Worm (Caenorhabditis elegans): Measurements from ENCODE around the gene F36F12.1.

The F36F12.1 gene

ce11 chrV:2135323-2135722 is 32.3 kb upstream of the F36F12.1 start:
- TF ChIP-seq med-1 (GFP tag; optimal IDR thresholded peaks at IDR 0.05; ENCODE audit: insufficient read depth) (no peak), ztf-29 (GFP tag; IDR thresholded peaks at IDR 0.05) (no peak), cog-1 (tag; optimal IDR thresholded peaks at IDR 0.05) (no peak)

ce11 chrV:2134340-2134739 is 31.3 kb upstream of the F36F12.1 start:
- TF ChIP-seq ref-1 (GFP tag; conservative IDR thresholded peaks at IDR 0.05), result no peak
- no peak for TF ChIP-seq ztf-23 (GFP tag; IDR thresholded peaks at IDR 0.05)
- no peak for TF ChIP-seq tab-1 (GFP tag; IDR thresholded peaks at IDR 0.05)
- no peak for TF ChIP-seq klf-2 (GFP tag; conservative IDR thresholded peaks at IDR 0.05)
- TF ChIP-seq T22C8.4 (GFP tag; IDR thresholded peaks at IDR 0.05), result no peak
- TF ChIP-seq cog-1 (tag; optimal IDR thresholded peaks at IDR 0.05), result no peak
- TF ChIP-seq ztf-29 (GFP tag; IDR thresholded peaks at IDR 0.05), result no peak
- TF ChIP-seq flt-1 (GFP tag; IDR thresholded peaks at IDR 0.05), result no peak
- no peak for TF ChIP-seq med-1 (GFP tag; optimal IDR thresholded peaks at IDR 0.05; ENCODE audit: insufficient read depth)

- no peak for TF ChIP-seq ztf-23 (GFP tag; IDR thresholded peaks at IDR 0.05)
- no peak for TF ChIP-seq ztf-29 (GFP tag; IDR thresholded peaks at IDR 0.05)
- no peak for TF ChIP-seq cog-1 (tag; optimal IDR thresholded peaks at IDR 0.05)
- TF ChIP-seq klf-2 (GFP tag; conservative IDR thresholded peaks at IDR 0.05), result no peak
- TF ChIP-seq med-1 (GFP tag; optimal IDR thresholded peaks at IDR 0.05; ENCODE audit: insufficient read depth), result no peak
- no peak for TF ChIP-seq ref-1 (GFP tag; conservative IDR thresholded peaks at IDR 0.05)
- TF ChIP-seq flt-1 (GFP tag; IDR thresholded peaks at IDR 0.05), result no peak
- no peak for TF ChIP-seq tab-1 (GFP tag; IDR thresholded peaks at IDR 0.05)
- no peak for TF ChIP-seq T22C8.4 (GFP tag; IDR thresholded peaks at IDR 0.05)
Observed at ce11 chrV:2133512-2133911, 30.5 kb upstream of the F36F12.1 start.

ce11 chrV:2132675-2133074 is 29.7 kb upstream of the F36F12.1 start:
- TF ChIP-seq tab-1 (GFP tag; IDR thresholded peaks at IDR 0.05) (no peak), ref-1 (GFP tag; conservative IDR thresholded peaks at IDR 0.05) (no peak), klf-2 (GFP tag; conservative IDR thresholded peaks at IDR 0.05) (no peak), med-1 (GFP tag; optimal IDR thresholded peaks at IDR 0.05; ENCODE audit: insufficient read depth) (no peak), flt-1 (GFP tag; IDR thresholded peaks at IDR 0.05) (no peak), cog-1 (tag; optimal IDR thresholded peaks at IDR 0.05) (no peak), T22C8.4 (GFP tag; IDR thresholded peaks at IDR 0.05) (no peak), ztf-29 (GFP tag; IDR thresholded peaks at IDR 0.05) (no peak), ztf-23 (GFP tag; IDR thresholded peaks at IDR 0.05) (0 out of 2 replicates have a peak, but pooled peaks have one; percentile 17)

DNA sequence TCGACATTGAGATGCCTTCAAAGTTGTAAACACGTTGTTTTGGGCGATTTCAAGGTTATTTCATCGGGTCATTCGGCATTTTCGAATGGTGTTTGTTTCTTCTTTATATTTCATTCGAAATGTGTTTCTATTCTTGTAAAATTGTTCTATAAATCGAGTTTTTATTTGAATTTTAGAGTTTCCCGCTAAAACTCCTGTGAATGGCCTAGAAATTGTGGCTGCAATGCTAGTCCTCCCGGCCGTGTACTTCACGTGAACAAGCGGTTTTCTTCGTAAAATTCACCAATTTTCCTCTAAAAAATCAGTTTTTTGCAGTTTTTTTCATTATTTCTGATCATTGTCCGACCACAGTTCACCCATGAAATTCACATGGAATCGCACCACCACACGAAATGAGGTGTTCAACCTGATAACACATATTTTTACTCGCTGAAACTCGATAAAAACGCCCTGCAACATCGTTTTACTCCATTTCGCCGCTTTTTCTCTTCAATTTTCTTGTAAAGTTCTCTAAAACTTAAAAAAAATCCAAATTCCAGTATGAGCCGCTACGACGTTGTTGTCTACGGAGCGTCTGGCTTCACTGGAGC is 24.1 kb upstream of the F36F12.1 start, which contains the start of gene ldp-1:
Gene ldp-1 (plus strand): TSS at position 540 of the 590 bp plus-strand sequence.
- peak; percentile 22; the same call in 1 of the 2 replicates for TF ChIP-seq flt-1 (GFP tag; IDR thresholded peaks at IDR 0.05)
- TF ChIP-seq tab-1 (GFP tag; IDR thresholded peaks at IDR 0.05), result no peak
- TF ChIP-seq T22C8.4 (GFP tag; IDR thresholded peaks at IDR 0.05), result 0 out of 2 replicates have a peak, but pooled peaks have one; percentile 3
- peak; percentile 49 for TF ChIP-seq cog-1 (tag; optimal IDR thresholded peaks at IDR 0.05)

DNA sequence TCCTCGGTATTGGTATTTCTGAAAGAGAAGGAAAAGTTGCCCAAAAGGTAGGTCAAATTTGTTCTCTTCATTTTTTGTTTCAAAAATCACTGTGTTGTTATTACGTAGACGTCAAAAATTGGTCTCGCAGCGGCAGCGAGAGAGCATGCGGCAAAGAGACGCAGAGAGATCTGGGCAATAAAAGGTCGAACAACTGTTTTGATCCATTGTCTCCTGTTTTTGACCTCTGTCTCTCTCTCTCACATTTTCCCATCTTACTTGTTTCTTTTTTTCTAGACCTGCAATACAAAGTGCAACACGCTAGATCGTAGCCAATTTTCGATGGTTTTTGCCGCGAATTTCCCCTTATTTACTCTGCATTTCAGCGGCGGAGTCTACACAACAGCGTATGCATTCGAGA is 23.5 kb upstream of the F36F12.1 start:
- TF ChIP-seq T22C8.4 (GFP tag; IDR thresholded peaks at IDR 0.05) (0 out of 2 replicates have a peak, but pooled peaks have one; percentile 19), ztf-29 (GFP tag; IDR thresholded peaks at IDR 0.05) (no peak), cog-1 (tag; optimal IDR thresholded peaks at IDR 0.05) (no peak), klf-2 (GFP tag; conservative IDR thresholded peaks at IDR 0.05) (no peak), ref-1 (GFP tag; conservative IDR thresholded peaks at IDR 0.05) (no peak)

ce11 chrV:2123164-2123563 is 20.1 kb upstream of the F36F12.1 start:
- TF ChIP-seq klf-2 (GFP tag; conservative IDR thresholded peaks at IDR 0.05), result no peak
- no peak for TF ChIP-seq ref-1 (GFP tag; conservative IDR thresholded peaks at IDR 0.05)
- TF ChIP-seq flt-1 (GFP tag; IDR thresholded peaks at IDR 0.05), result no peak
- TF ChIP-seq T22C8.4 (GFP tag; IDR thresholded peaks at IDR 0.05), result no peak
- no peak for TF ChIP-seq tab-1 (GFP tag; IDR thresholded peaks at IDR 0.05)
- TF ChIP-seq ztf-23 (GFP tag; IDR thresholded peaks at IDR 0.05), result no peak
- no peak for TF ChIP-seq med-1 (GFP tag; optimal IDR thresholded peaks at IDR 0.05; ENCODE audit: insufficient read depth)
- no peak for TF ChIP-seq ztf-29 (GFP tag; IDR thresholded peaks at IDR 0.05)
- no peak for TF ChIP-seq cog-1 (tag; optimal IDR thresholded peaks at IDR 0.05)

- TF ChIP-seq T22C8.4 (GFP tag; IDR thresholded peaks at IDR 0.05) (no peak), klf-2 (GFP tag; conservative IDR thresholded peaks at IDR 0.05) (no peak), med-1 (GFP tag; optimal IDR thresholded peaks at IDR 0.05; ENCODE audit: insufficient read depth) (no peak), ztf-23 (GFP tag; IDR thresholded peaks at IDR 0.05) (no peak), ztf-29 (GFP tag; IDR thresholded peaks at IDR 0.05) (no peak), cog-1 (tag; optimal IDR thresholded peaks at IDR 0.05) (no peak), ref-1 (GFP tag; conservative IDR thresholded peaks at IDR 0.05) (no peak), flt-1 (GFP tag; IDR thresholded peaks at IDR 0.05) (no peak), tab-1 (GFP tag; IDR thresholded peaks at IDR 0.05) (no peak)
Observed at ce11 chrV:2122517-2122916, 19.5 kb upstream of the F36F12.1 start, which contains the start of gene F22F7.2. Gene F22F7.2, plus strand, starts transcription at chrV:2122782.

ce11 chrV:2121910-2122362 is 18.9 kb upstream of the F36F12.1 start, which contains the start of gene F22F7.8:
Gene F22F7.8, minus strand, starts transcription at chrV:2121960.
- no peak for TF ChIP-seq T22C8.4 (GFP tag; IDR thresholded peaks at IDR 0.05)
- no peak for TF ChIP-seq tab-1 (GFP tag; IDR thresholded peaks at IDR 0.05)
- TF ChIP-seq ztf-23 (GFP tag; IDR thresholded peaks at IDR 0.05), result no peak
- no peak for TF ChIP-seq ztf-29 (GFP tag; IDR thresholded peaks at IDR 0.05)
- no peak for TF ChIP-seq med-1 (GFP tag; optimal IDR thresholded peaks at IDR 0.05; ENCODE audit: insufficient read depth)
- no peak for TF ChIP-seq flt-1 (GFP tag; IDR thresholded peaks at IDR 0.05)
- no peak for TF ChIP-seq klf-2 (GFP tag; conservative IDR thresholded peaks at IDR 0.05)
- TF ChIP-seq ref-1 (GFP tag; conservative IDR thresholded peaks at IDR 0.05), result no peak
- no peak for TF ChIP-seq cog-1 (tag; optimal IDR thresholded peaks at IDR 0.05)

DNA sequence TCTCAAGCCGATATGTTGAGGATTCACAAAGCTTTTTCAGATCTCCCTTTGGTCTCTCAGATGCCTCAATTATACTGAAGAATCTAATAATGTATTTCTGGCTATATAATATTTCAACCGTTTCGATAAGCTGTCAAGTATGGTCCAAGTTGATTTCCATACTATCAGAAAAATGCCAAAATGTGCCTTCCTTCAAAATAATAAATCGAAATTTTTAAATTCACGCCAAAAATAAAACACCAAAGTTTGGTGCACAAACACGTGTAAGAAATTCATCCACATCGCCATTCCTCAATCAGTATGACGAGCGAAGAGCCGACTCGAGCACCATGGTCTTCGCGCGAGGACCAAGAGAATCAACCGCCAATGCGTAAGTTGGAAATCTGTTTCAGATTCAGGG is 16.5 kb upstream of the F36F12.1 start, which contains the start of gene F22F7.11:
Gene F22F7.11 (plus strand): TSS at position 301 of the 400 bp plus-strand sequence.
- TF ChIP-seq ref-1 (GFP tag; conservative IDR thresholded peaks at IDR 0.05) (no peak), flt-1 (GFP tag; IDR thresholded peaks at IDR 0.05) (no peak), klf-2 (GFP tag; conservative IDR thresholded peaks at IDR 0.05) (no peak), tab-1 (GFP tag; IDR thresholded peaks at IDR 0.05) (no peak), med-1 (GFP tag; optimal IDR thresholded peaks at IDR 0.05; ENCODE audit: insufficient read depth) (no peak), T22C8.4 (GFP tag; IDR thresholded peaks at IDR 0.05) (no peak), cog-1 (tag; optimal IDR thresholded peaks at IDR 0.05) (no peak), ztf-29 (GFP tag; IDR thresholded peaks at IDR 0.05) (no peak)

All from whole organism, midembryonic.